Fruit fly (Drosophila melanogaster): ENCODE data around the gene Gen.

Gen gene

dm6 chr3L:5152354-5152806, at the start of gene Gen, which contains the start of gene Srp54k:
Gene Gen (minus strand): TSS chr3L:5152376.
Gene Srp54k (plus strand): TSS chr3L:5152678.
- peak; percentile 55 for TF ChIP-seq noc (tag; optimal IDR thresholded peaks at IDR 0.05)

dm6 chr3L:5201767-5202166, 49.6 kb upstream of the Gen start:
- TF ChIP-seq noc (tag; optimal IDR thresholded peaks at IDR 0.05): no peak

dm6 chr3L:5188402-5188801, 36.2 kb upstream of the Gen start:
- TF ChIP-seq noc (tag; optimal IDR thresholded peaks at IDR 0.05): peak; percentile 51

DNA sequence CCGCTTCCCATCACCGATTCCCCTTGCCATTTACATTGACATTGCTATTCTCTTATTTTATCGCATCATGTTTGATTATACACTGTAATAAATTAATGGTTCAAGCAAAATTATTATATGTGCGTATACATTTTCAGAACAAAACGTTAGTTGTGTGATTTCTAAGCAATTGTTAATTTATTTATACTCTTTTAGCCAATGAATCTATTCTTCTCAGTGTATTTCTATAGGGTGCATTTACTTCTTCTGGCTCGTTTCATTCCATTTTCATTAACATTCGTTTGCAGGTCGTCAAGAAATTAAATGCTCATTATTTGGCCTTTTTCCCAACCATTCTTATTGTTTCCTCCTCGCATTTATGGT, 35.4 kb upstream of the Gen start:
- no peak for TF ChIP-seq noc (tag; optimal IDR thresholded peaks at IDR 0.05)

dm6 chr3L:5186807-5187571, 34.8 kb upstream of the Gen start:
- TF ChIP-seq noc (tag; optimal IDR thresholded peaks at IDR 0.05): peak; percentile 88

- peak; percentile 63 for TF ChIP-seq noc (tag; optimal IDR thresholded peaks at IDR 0.05)
These were observed 32.9 kb upstream of the Gen start for dm6 chr3L:5184860-5185639.

DNA sequence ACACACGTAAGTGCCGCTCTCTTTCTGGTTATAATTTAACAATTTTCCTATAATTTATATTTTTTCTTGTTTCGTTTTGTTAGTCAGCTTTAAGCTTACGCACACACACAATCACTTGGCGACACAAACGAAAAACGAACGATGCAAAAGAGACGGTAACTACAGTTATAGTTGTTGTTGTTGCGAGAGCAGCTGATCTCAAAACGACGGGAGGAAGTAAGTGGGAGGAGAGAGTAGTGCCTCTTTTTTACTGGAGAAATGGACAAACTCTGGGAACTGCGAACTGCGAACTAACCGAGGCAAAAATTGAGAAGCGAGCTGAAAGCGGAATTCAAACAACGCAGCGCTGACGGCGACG, 32.3 kb upstream of the Gen start:
- TF ChIP-seq noc (tag; optimal IDR thresholded peaks at IDR 0.05): no peak

- TF ChIP-seq noc (tag; optimal IDR thresholded peaks at IDR 0.05): no peak
These were observed 31.5 kb upstream of the Gen start for dm6 chr3L:5183662-5184061.

- TF ChIP-seq noc (tag; optimal IDR thresholded peaks at IDR 0.05): peak; percentile 25
These were observed 30.9 kb upstream of the Gen start for dm6 chr3L:5182994-5183566.

dm6 chr3L:5182255-5182993, 30.2 kb upstream of the Gen start:
- no peak for TF ChIP-seq noc (tag; optimal IDR thresholded peaks at IDR 0.05)

dm6 chr3L:5180968-5181612, 28.9 kb upstream of the Gen start:
- TF ChIP-seq noc (tag; optimal IDR thresholded peaks at IDR 0.05): no peak

DNA sequence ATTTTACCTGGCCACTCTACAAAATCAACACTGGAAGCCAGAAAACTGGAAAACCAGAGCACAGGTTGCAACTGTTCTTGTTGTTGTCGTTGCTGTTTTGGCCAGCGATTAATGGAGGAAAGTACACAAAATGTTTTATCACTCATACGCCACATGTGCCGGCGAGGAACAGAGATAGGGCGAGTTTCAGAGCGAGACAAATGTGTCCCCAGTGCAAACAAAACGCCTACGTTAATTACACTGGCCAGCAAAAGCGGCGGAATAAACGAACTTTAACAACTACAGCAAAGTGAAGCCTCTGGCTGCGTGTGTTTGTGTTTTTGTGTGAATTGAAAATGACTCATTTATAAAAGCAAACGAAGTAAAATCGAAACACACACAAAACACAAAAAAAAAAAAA, 28.0 kb upstream of the Gen start:
- no peak for TF ChIP-seq noc (tag; optimal IDR thresholded peaks at IDR 0.05)

- no peak for TF ChIP-seq noc (tag; optimal IDR thresholded peaks at IDR 0.05)
These were observed 26.7 kb upstream of the Gen start for dm6 chr3L:5178903-5179302.

dm6 chr3L:5176789-5177188, 24.6 kb upstream of the Gen start:
- peak; percentile 50 for TF ChIP-seq noc (tag; optimal IDR thresholded peaks at IDR 0.05)

- TF ChIP-seq noc (tag; optimal IDR thresholded peaks at IDR 0.05): no peak
These were observed 23.9 kb upstream of the Gen start for dm6 chr3L:5176071-5176470.

DNA sequence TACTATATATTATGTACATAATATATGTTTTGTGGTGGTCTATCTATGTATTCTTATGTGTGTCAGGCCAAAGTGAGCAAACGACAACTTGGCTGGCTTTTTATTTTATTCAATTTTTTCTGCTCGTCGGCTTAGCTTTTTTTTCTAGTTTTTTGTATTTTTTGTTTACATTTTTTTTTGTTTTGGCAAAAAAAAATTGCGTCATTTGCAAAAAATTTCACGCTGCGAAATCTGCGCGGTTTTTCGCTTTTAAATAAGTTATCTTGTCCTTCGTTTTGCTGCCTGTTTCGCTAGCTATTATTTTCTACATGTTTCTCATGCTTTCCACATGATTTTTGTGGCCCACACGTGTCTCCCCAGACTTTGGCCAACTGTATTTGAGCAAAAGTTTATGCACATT, 20.3 kb upstream of the Gen start:
- TF ChIP-seq noc (tag; optimal IDR thresholded peaks at IDR 0.05): no peak
